Worm (Caenorhabditis elegans) whole organism, early embryonic: Measurements from ENCODE around the gene C16D9.3.

ENCODE experiments used
- ama-1 ChIP-seq: fragments of 150-350 bp; optimal IDR thresholded peaks from 2 replicates; lab custom pipeline; 2014
- tbx-37 ChIP-seq: fragments of 200-800 bp; sonication (Bioruptor generic); conservative IDR thresholded peaks from 2 replicates; pipeline ENCODE4 v1.3.6; 2022; ENCODE audit warnings: missing genetic modification reagents, missing genetic modification characterization, missing compliant biosample characterization

DNA sequence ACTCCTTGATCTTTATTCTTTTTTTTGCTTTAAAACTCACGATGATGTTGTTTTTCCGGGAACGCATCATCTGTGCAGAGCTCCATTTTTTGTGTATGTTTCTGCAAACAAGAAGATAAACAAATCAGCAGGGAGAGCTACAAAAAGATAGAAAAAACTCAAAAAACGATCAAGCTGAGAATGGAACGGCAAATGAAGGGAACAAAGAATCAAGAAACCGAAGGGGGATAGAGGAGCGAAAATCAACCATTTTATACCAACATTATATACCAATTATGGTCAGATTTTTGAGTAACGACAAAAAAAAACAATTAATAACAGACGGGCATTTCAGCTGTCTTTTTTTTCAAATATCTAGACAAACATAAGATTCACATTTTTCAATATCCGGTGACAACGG lies 45.0 kb upstream of the C16D9.3 start, which contains the start of gene slc-17.5:
- no peak for TF ChIP-seq ama-1
- TF ChIP-seq tbx-37 (GFP tag; lab: Robert Waterston, UW) = no peak
